Worm (Caenorhabditis elegans) whole organism, late embryonic: ENCODE results near the gene K02E11.6.

Source experiments
- F13H6.1 ChIP-seq: sonication (generic microtip); optimal IDR thresholded peaks from 2 replicates; lab custom pipeline; 2016; ENCODE audit warnings: missing genetic modification characterization, missing compliant biosample characterization
- K02D7.2 ChIP-seq: sonication (generic microtip); optimal IDR thresholded peaks from 2 replicates; lab custom pipeline; 2017; ENCODE audit warnings: mild to moderate bottlenecking, missing genetic modification characterization, missing compliant biosample characterization
- K09A11.1 ChIP-seq: sonication (generic microtip); optimal IDR thresholded peaks from 2 replicates; lab custom pipeline; 2017; ENCODE audit warnings: antibody characterized with exemption, mild to moderate bottlenecking, missing genetic modification characterization, missing compliant biosample characterization; ENCODE audit not compliant: insufficient read depth
- T23F11.4 ChIP-seq: fragments of 200-800 bp; sonication (Bioruptor generic); optimal IDR thresholded peaks from 2 replicates; lab custom pipeline; 2018; ENCODE audit warnings: mild to moderate bottlenecking, missing genetic modification characterization, missing compliant biosample characterization
- Y22D7AL.16 ChIP-seq: sonication (generic microtip); optimal IDR thresholded peaks from 2 replicates; lab custom pipeline; 2016; ENCODE audit warnings: missing genetic modification characterization, missing compliant biosample characterization
- ahr-1 ChIP-seq: sonication (generic microtip); optimal IDR thresholded peaks from 2 replicates; lab custom pipeline; 2016; ENCODE audit warnings: missing genetic modification characterization, missing compliant biosample characterization
- ama-1 ChIP-seq: fragments of 150-350 bp; optimal IDR thresholded peaks from 2 replicates; lab custom pipeline; 2014
- ceh-14 ChIP-seq: sonication (generic microtip); optimal IDR thresholded peaks from 2 replicates; lab custom pipeline; 2016; ENCODE audit warnings: missing genotype, missing genetic modification characterization, missing compliant biosample characterization
- ceh-18 ChIP-seq: sonication (generic microtip); optimal IDR thresholded peaks from 2 replicates; lab custom pipeline; 2016; ENCODE audit warnings: missing genetic modification characterization, missing compliant biosample characterization
- ceh-30 ChIP-seq: fragments of 150-350 bp; optimal IDR thresholded peaks from 2 replicates; lab custom pipeline; 2014; ENCODE audit warnings: missing biosample characterization, missing genetic modification characterization
- ceh-31 ChIP-seq: sonication (generic microtip); optimal IDR thresholded peaks from 2 replicates; lab custom pipeline; 2016; ENCODE audit warnings: missing genetic modification characterization, missing compliant biosample characterization
- ceh-34 ChIP-seq: sonication (generic microtip); optimal IDR thresholded peaks from 2 replicates; lab custom pipeline; 2016; ENCODE audit warnings: mild to moderate bottlenecking, missing genetic modification characterization, missing compliant biosample characterization
- ceh-45 ChIP-seq: fragments of 200-800 bp; sonication (Bioruptor generic); IDR thresholded peaks from 2 replicates; pipeline ENCODE4 v1.3.6; 2022; ENCODE audit warnings: missing genetic modification reagents, missing genetic modification characterization, missing compliant biosample characterization
- ceh-48 ChIP-seq: sonication (generic microtip); optimal IDR thresholded peaks from 2 replicates; lab custom pipeline; 2016; ENCODE audit warnings: missing genetic modification characterization, inconsistent platforms, missing compliant biosample characterization
- elt-4 ChIP-seq: sonication (generic microtip); optimal IDR thresholded peaks from 2 replicates; lab custom pipeline; 2016; ENCODE audit warnings: missing genetic modification characterization, missing compliant biosample characterization
- ets-4 ChIP-seq: sonication (generic microtip); optimal IDR thresholded peaks from 2 replicates; lab custom pipeline; 2016; ENCODE audit warnings: missing genetic modification characterization, missing compliant biosample characterization
- eyg-1 ChIP-seq: sonication (generic microtip); optimal IDR thresholded peaks from 2 replicates; lab custom pipeline; 2016; ENCODE audit warnings: missing genotype, missing genetic modification characterization, missing compliant biosample characterization
- fax-1 ChIP-seq: sonication (generic microtip); optimal IDR thresholded peaks from 2 replicates; lab custom pipeline; 2016; ENCODE audit warnings: missing genotype, missing genetic modification characterization, missing compliant biosample characterization
- fkh-10 ChIP-seq: fragments of 150-350 bp; optimal IDR thresholded peaks from 2 replicates; lab custom pipeline; 2014; ENCODE audit warnings: missing biosample characterization, missing genetic modification reagents, missing genetic modification characterization
- gmeb-2 ChIP-seq: sonication (generic microtip); optimal IDR thresholded peaks from 2 replicates; lab custom pipeline; 2016; ENCODE audit warnings: missing genetic modification characterization, inconsistent platforms, missing compliant biosample characterization
- hlh-15 ChIP-seq: sonication (generic microtip); optimal IDR thresholded peaks from 2 replicates; lab custom pipeline; 2016; ENCODE audit warnings: missing genetic modification characterization, missing compliant biosample characterization
- hlh-8 ChIP-seq: sonication (generic microtip); optimal IDR thresholded peaks from 2 replicates; lab custom pipeline; 2016; ENCODE audit warnings: missing genotype, missing genetic modification characterization, missing compliant biosample characterization
- lin-11 ChIP-seq: fragments of 200-800 bp; sonication (Bioruptor generic); optimal IDR thresholded peaks from 2 replicates; lab custom pipeline; 2018; ENCODE audit warnings: mild to moderate bottlenecking, missing genetic modification characterization, missing compliant biosample characterization
- madf-2 ChIP-seq: sonication (generic microtip); optimal IDR thresholded peaks from 2 replicates; lab custom pipeline; 2017; ENCODE audit warnings: missing genetic modification characterization, missing compliant biosample characterization
- mec-3 ChIP-seq: sonication (generic microtip); optimal IDR thresholded peaks from 2 replicates; lab custom pipeline; 2016; ENCODE audit warnings: borderline replicate concordance, missing genetic modification characterization, missing compliant biosample characterization
- nfya-1 ChIP-seq: sonication (generic microtip); optimal IDR thresholded peaks from 2 replicates; lab custom pipeline; 2017; ENCODE audit warnings: missing genetic modification characterization, mild to moderate bottlenecking, missing compliant biosample characterization, antibody characterized with exemption, moderate library complexity
- odd-2 ChIP-seq: sonication (generic microtip); optimal IDR thresholded peaks from 2 replicates; lab custom pipeline; 2017; ENCODE audit warnings: antibody characterized with exemption, mild to moderate bottlenecking, missing genetic modification characterization, missing compliant biosample characterization
- pax-1 ChIP-seq: fragments of 150-350 bp; optimal IDR thresholded peaks from 2 replicates; lab custom pipeline; 2014; ENCODE audit warnings: missing biosample characterization, missing genetic modification characterization
- pha-2 ChIP-seq: sonication (generic microtip); optimal IDR thresholded peaks from 2 replicates; lab custom pipeline; 2017; ENCODE audit warnings: mild to moderate bottlenecking, missing genetic modification characterization, missing compliant biosample characterization
- pros-1 ChIP-seq: fragments of 150-350 bp; optimal IDR thresholded peaks from 2 replicates; lab custom pipeline; 2014; ENCODE audit warnings: missing biosample characterization, missing genetic modification reagents, missing genetic modification characterization
- sox-4 ChIP-seq: sonication (generic microtip); optimal IDR thresholded peaks from 2 replicates; lab custom pipeline; 2017; ENCODE audit warnings: mild to moderate bottlenecking, missing genetic modification characterization, inconsistent platforms, missing compliant biosample characterization
- syd-9 ChIP-seq: sonication (generic microtip); optimal IDR thresholded peaks from 2 replicates; lab custom pipeline; 2016; ENCODE audit warnings: mild to moderate bottlenecking, missing genetic modification characterization, moderate library complexity, missing compliant biosample characterization
- tbx-7 ChIP-seq: sonication (generic microtip); optimal IDR thresholded peaks from 2 replicates; lab custom pipeline; 2016; ENCODE audit warnings: missing genotype, missing genetic modification characterization, missing compliant biosample characterization
- ttx-3 ChIP-seq: sonication (generic microtip); optimal IDR thresholded peaks from 2 replicates; lab custom pipeline; 2016; ENCODE audit warnings: missing genetic modification reagents, missing genetic modification characterization, missing compliant biosample characterization
- unc-42 ChIP-seq: sonication (generic microtip); optimal IDR thresholded peaks from 2 replicates; lab custom pipeline; 2016; ENCODE audit warnings: missing genotype, missing genetic modification characterization, missing compliant biosample characterization
- unc-55 ChIP-seq: sonication (generic microtip); optimal IDR thresholded peaks from 2 replicates; lab custom pipeline; 2017; ENCODE audit warnings: missing biosample characterization, missing genetic modification reagents, missing genetic modification characterization
- unc-86 ChIP-seq: sonication (generic microtip); optimal IDR thresholded peaks from 2 replicates; lab custom pipeline; 2016; ENCODE audit warnings: missing genetic modification characterization, missing compliant biosample characterization
- ztf-16 ChIP-seq: sonication (generic microtip); optimal IDR thresholded peaks from 2 replicates; lab custom pipeline; 2017; ENCODE audit warnings: missing genetic modification characterization, missing compliant biosample characterization

Gene K02E11.6

DNA sequence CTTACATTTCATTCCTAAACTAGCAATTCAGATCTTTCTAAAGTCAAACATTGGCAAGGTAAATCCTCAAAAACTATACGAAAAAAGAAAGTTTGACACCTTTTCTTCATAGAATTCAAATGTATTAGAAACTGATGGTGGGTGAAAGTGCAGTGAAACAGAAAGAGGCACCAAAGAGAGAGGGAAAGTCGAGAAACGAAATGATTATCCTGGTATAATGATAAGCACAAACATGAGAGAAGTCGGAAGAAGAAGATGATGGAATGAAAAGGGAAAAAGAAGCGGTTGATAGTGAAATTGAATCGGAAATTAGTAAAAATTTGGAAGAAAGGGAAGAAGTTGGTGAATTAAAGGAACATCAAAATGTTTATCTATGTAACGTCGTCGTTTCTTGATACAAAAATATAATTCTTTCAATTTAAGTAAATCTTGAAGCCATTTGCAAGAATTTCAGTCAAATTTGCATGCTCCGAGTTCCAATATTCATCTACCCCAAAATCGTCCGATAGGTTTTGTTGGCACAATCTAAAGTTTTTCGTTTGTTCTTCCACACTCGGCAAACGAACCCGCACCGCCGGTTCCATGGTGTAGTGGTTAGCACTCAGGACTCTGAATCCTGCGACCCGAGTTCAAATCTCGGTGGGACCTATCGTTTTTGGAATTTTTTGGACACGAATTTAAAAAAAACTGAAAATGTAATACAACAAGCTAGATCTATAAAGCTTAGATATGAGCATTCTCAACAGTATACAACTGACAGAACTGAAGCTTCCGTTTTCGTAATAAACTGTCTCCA, 17.6 kb upstream of the K02E11.6 start:
- TF ChIP-seq unc-86 (tag; lab: Kevin White, UChicago) (no peak), odd-2 (no peak), pax-1 (tag; lab: Kevin White, UChicago) (no peak), ceh-31 (tag; lab: Kevin White, UChicago) (no peak), gmeb-2 (tag; lab: Kevin White, UChicago) (no peak), eyg-1 (tag; lab: Kevin White, UChicago) (no peak), pha-2 (tag; lab: Kevin White, UChicago) (no peak), syd-9 (tag; lab: Kevin White, UChicago) (no peak), ceh-18 (no peak), sox-4 (tag; lab: Kevin White, UChicago) (no peak), pros-1 (tag; lab: Kevin White, UChicago) (no peak), ama-1 (no peak), ceh-48 (tag; lab: Kevin White, UChicago) (no peak), ahr-1 (no peak), elt-4 (no peak), hlh-15 (tag; lab: Kevin White, UChicago) (no peak), ceh-45 (GFP tag; lab: Robert Waterston, UW) (no peak)

DNA sequence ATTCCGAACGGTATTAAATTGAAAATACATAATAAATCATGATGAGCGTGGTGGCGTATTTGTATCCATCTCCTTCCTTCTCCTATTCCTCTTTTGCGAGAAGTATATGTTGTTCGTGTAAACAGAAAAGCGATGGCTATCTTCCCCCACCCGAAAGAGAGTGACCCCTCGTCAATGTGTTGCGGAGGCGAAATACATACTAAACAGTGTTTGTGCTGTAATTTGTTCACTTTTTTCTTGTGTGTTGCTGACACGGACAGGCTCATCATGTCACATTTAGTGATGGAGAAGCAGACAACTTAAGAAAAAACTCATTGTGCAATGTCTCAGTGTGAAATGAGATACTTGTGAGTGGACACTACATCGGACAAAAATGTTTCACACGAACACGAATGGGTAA, 16.9 kb upstream of the K02E11.6 start:
- no peak for TF ChIP-seq pha-2 (tag; lab: Kevin White, UChicago)
- TF ChIP-seq elt-4: no peak
- TF ChIP-seq fax-1 (tag; lab: Kevin White, UChicago): no peak
- no peak for TF ChIP-seq ceh-30 (tag; lab: Kevin White, UChicago)
- no peak for TF ChIP-seq lin-11 (tag; lab: Kevin White, UChicago)
- no peak for TF ChIP-seq tbx-7 (tag; lab: Kevin White, UChicago)
- no peak for TF ChIP-seq odd-2
- TF ChIP-seq madf-2 (tag; lab: Kevin White, UChicago): no peak
- TF ChIP-seq unc-42: no peak
- no peak for TF ChIP-seq K02D7.2 (tag; lab: Kevin White, UChicago)
- no peak for TF ChIP-seq ztf-16 (tag; lab: Kevin White, UChicago)
- TF ChIP-seq unc-55 (GFP tag; lab: Kevin White, UChicago): no peak
- TF ChIP-seq ceh-18: no peak
- TF ChIP-seq K09A11.1 (tag; lab: Kevin White, UChicago): no peak
- TF ChIP-seq unc-86 (tag; lab: Kevin White, UChicago): no peak

DNA sequence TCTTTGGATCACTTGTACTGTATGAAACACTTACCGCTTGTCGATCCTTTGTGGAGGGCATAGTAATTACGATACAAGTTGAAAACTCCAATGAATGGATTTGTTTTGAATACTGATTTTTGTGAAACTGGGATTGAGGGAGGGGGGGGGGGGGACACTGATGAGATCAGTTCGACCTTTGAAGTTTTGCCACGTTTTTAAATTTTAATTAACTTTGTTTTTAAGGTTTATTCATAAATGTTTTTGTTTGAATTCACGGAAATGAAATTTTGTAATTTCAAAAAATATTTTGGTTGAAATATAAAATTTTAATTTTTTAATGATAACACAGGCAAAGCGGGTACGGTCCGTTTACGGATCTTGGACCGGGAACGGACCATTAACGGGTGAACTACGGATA, 12.7 kb upstream of the K02E11.6 start, which contains the start of gene ent-3:
Gene ent-3 (minus strand): TSS at position 101 of the 400 bp plus-strand sequence.
- no peak for TF ChIP-seq ceh-34 (tag; lab: Kevin White, UChicago)
- no peak for TF ChIP-seq F13H6.1 (tag; lab: Kevin White, UChicago)
- TF ChIP-seq gmeb-2 (tag; lab: Kevin White, UChicago): no peak
- TF ChIP-seq elt-4: no peak
- TF ChIP-seq Y22D7AL.16: no peak
- no peak for TF ChIP-seq ceh-48 (tag; lab: Kevin White, UChicago)
- TF ChIP-seq ets-4 (tag; lab: Kevin White, UChicago): no peak
- no peak for TF ChIP-seq ttx-3
- TF ChIP-seq fax-1 (tag; lab: Kevin White, UChicago): no peak
- TF ChIP-seq fkh-10: no peak
- no peak for TF ChIP-seq ceh-14 (tag; lab: Kevin White, UChicago)
- no peak for TF ChIP-seq ztf-16 (tag; lab: Kevin White, UChicago)
- TF ChIP-seq syd-9 (tag; lab: Kevin White, UChicago): no peak
- TF ChIP-seq lin-11 (tag; lab: Kevin White, UChicago): no peak
- no peak for TF ChIP-seq hlh-8

DNA sequence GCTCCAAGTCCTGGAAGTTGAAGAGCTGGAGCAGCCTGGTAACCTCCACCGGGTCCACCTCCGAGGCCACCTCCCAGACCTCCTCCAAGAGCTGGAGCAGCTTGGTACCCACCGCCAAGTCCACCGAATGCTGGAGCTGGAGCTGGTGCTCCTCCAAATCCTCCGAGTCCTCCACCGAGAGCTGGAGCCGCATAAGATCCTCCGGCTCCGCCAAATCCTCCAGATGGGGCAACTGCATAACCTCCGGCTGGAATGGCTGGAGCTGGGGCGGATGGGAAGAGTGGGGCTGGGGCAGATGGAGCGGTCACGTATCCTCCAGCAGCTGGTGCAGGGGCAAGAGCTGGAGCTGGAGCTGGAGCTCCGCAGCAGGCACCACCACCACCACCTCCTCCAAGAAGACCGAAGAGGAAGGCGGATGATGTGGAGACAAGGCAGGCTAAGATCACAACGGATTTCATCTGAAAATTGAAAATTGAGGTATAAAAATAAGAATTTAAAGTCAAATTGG, 7.9 kb upstream of the K02E11.6 start, which contains the start of gene K02E11.10:
Gene K02E11.10 (minus strand): TSS at position 458 of the 508 bp plus-strand sequence.
- TF ChIP-seq T23F11.4 (GFP tag; lab: Kevin White, UChicago) (peak; percentile 4), nfya-1 (tag; lab: Kevin White, UChicago) (no peak), mec-3 (tag; lab: Kevin White, UChicago) (no peak), elt-4 (peak; percentile 63)
- TF ChIP-seq, all 69 proteins: peak for 2
